Worm (Caenorhabditis elegans) whole organism, L2 larva: ENCODE results near the gene col-89.

Experiments
- F13H6.1 ChIP-seq: sonication (generic microtip); optimal IDR thresholded peaks from 2 replicates; lab custom pipeline; 2016; ENCODE audit warnings: missing genetic modification characterization, missing compliant biosample characterization
- alr-1 ChIP-seq: fragments of 150-350 bp; optimal IDR thresholded peaks from 2 replicates; lab custom pipeline; 2014; ENCODE audit warnings: missing biosample characterization, missing genetic modification characterization
- aly-2 ChIP-seq: fragments of 150-350 bp; optimal IDR thresholded peaks from 2 replicates; lab custom pipeline; 2014; ENCODE audit warnings: missing biosample characterization, missing genetic modification characterization
- egl-27 ChIP-seq: sonication (generic microtip); optimal IDR thresholded peaks from 3 replicates; lab custom pipeline; 2017; ENCODE audit warnings: missing biosample characterization, missing genetic modification reagents, missing genetic modification characterization
- elt-1 ChIP-seq: fragments of 150-350 bp; optimal IDR thresholded peaks from 2 replicates; lab custom pipeline; 2014; ENCODE audit warnings: missing biosample characterization, missing genetic modification characterization
- mab-5 ChIP-seq: fragments of 150-350 bp; optimal IDR thresholded peaks from 2 replicates; lab custom pipeline; 2014; ENCODE audit warnings: missing biosample characterization, missing genetic modification characterization
- mbf-1 ChIP-seq: sonication (generic microtip); optimal IDR thresholded peaks from 2 replicates; lab custom pipeline; 2017; ENCODE audit warnings: missing biosample characterization, missing genetic modification characterization
- nhr-11 ChIP-seq: fragments of 150-350 bp; optimal IDR thresholded peaks from 2 replicates; lab custom pipeline; 2014; ENCODE audit warnings: missing biosample characterization, missing genetic modification characterization
- nhr-21 ChIP-seq: fragments of 150-350 bp; optimal IDR thresholded peaks from 2 replicates; lab custom pipeline; 2014; ENCODE audit warnings: missing biosample characterization, missing genetic modification characterization
- unc-39 ChIP-seq: fragments of 150-350 bp; optimal IDR thresholded peaks from 2 replicates; lab custom pipeline; 2014; ENCODE audit warnings: missing biosample characterization, missing genetic modification characterization
- zag-1 ChIP-seq: fragments of 150-350 bp; optimal IDR thresholded peaks from 2 replicates; lab custom pipeline; 2014; ENCODE audit warnings: missing biosample characterization, missing genetic modification characterization
- ztf-11 ChIP-seq: sonication (generic microtip); optimal IDR thresholded peaks from 2 replicates; lab custom pipeline; 2017; ENCODE audit warnings: missing biosample characterization, missing genetic modification characterization
- ztf-4 ChIP-seq: fragments of 150-350 bp; optimal IDR thresholded peaks from 2 replicates; lab custom pipeline; 2014; ENCODE audit warnings: missing biosample characterization, missing genetic modification characterization

ce11 chrIII:4785714-4786113 is 37.8 kb downstream of the col-89 start, which contains the start of gene mel-28:
- TF ChIP-seq mbf-1: no peak
- TF ChIP-seq unc-39 (tag; lab: Kevin White, UChicago): no peak
- TF ChIP-seq aly-2 (tag; lab: Kevin White, UChicago): no peak
- TF ChIP-seq nhr-11 (tag; lab: Kevin White, UChicago): no peak
- TF ChIP-seq zag-1 (tag; lab: Kevin White, UChicago): no peak
- no peak for TF ChIP-seq ztf-11 (tag; lab: Kevin White, UChicago)
- no peak for TF ChIP-seq F13H6.1 (tag; lab: Kevin White, UChicago)
- no peak for TF ChIP-seq egl-27
- no peak for TF ChIP-seq ztf-4 (tag; lab: Kevin White, UChicago)
- TF ChIP-seq mab-5: no peak
- no peak for TF ChIP-seq elt-1 (tag; lab: Kevin White, UChicago)
- TF ChIP-seq alr-1 (tag; lab: Kevin White, UChicago): no peak
- TF ChIP-seq nhr-21: no peak
